Worm (Caenorhabditis elegans): ENCODE measurements around the gene mdt-28.

Gene mdt-28

ce11 chrV:15590183-15590667, 15.0 kb upstream of the mdt-28 start, which contains the start of gene F28F8.7 (continued):
- TF ChIP-seq elt-2 (tag; optimal IDR thresholded peaks at IDR 0.05) (peak; percentile 57), nhr-85 (tag) (peak; percentile 79), swsn-7 (tag; optimal IDR thresholded peaks at IDR 0.05) (peak; percentile 55), lin-35 (GFP tag; optimal IDR thresholded peaks at IDR 0.05) (peak; percentile 0 to 36), unc-86 (tag; optimal IDR thresholded peaks at IDR 0.05) (peak; percentile 36), egl-13 (tag; optimal IDR thresholded peaks at IDR 0.05) (peak; percentile 67), nhr-11 (tag; optimal IDR thresholded peaks at IDR 0.05) (peak; percentile 8), nhr-90 (tag; optimal IDR thresholded peaks at IDR 0.05; ENCODE audit: poor library complexity) (peak; percentile 66), nhr-71 (tag; optimal IDR thresholded peaks at IDR 0.05) (peak; percentile 86), lin-15B (tag; optimal IDR thresholded peaks at IDR 0.05) (peak; percentile 32), dpl-1 (GFP tag; optimal IDR thresholded peaks at IDR 0.05) (peak in 2 of 3 experiments; percentile 52 to 58), F16B12.6 (tag; optimal IDR thresholded peaks at IDR 0.05) (peak; percentile 20), xbp-1 (tag; optimal IDR thresholded peaks at IDR 0.05) (peak; percentile 72), nhr-19 (GFP tag; conservative IDR thresholded peaks at IDR 0.05) (peak; percentile 94), snu-23 (GFP tag; optimal IDR thresholded peaks at IDR 0.05) (peak; percentile 78), grh-1 (GFP tag; IDR thresholded peaks at IDR 0.05) (peak; percentile 78), lir-3 (tag; optimal IDR thresholded peaks at IDR 0.05; ENCODE audit: poor library complexity) (peak; percentile 82), tbx-2 (tag; optimal IDR thresholded peaks at IDR 0.05) (peak; percentile 19), lsy-2 (tag; optimal IDR thresholded peaks at IDR 0.05) (peak; percentile 89 to 92)

DNA sequence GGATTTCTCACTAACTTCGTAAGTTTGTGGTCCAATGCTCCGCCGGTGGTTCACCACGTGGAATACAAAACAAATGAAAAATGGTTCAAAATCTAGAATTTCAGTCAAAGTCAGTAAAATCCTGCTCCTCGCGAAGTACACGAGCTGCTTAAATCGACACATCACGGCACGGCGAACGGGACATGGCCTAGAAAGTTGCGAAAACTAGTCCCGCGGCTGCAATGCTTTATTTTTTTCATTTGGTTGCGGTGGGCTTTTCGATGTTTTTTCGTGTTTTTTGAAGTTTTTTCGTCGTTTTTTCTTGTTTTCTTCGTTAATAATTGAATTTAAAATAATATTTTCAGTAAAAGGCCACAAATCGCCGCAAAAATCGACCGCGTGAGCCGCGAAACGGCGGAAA, 10.5 kb upstream of the mdt-28 start:
- TF ChIP-seq rnt-1 (tag; optimal IDR thresholded peaks at IDR 0.05) (peak; percentile 33), lsy-2 (tag; optimal IDR thresholded peaks at IDR 0.05) (peak in 1 of 2 experiments; percentile 5)

DNA sequence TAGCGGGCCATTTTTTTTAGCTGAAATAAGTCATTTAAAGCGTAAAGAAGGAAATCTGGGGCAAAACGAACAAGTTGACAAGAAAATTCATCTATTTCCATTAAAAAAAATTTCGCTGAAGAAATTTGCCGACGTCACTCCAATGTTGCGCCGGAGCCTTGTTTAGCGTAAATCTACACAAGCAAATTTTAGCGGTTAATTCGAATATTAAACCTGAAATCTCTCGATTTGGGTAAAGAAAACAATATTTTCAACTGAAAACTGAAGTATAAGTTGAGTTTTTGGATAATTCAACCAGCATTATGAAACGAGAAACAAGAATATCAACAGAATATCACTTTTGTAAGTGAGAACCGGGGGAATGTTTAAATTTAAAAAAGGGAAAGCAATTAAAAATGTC, 3.2 kb upstream of the mdt-28 start, which contains the start of gene F28F8.9:
Gene F28F8.9 (minus strand): TSS at position 288 of the 400 bp plus-strand sequence.
- TF ChIP-seq ceh-90 (tag; optimal IDR thresholded peaks at IDR 0.05) (no peak), ces-1 (GFP tag; optimal IDR thresholded peaks at IDR 0.05) (no peak), aly-2 (tag; optimal IDR thresholded peaks at IDR 0.05) (no peak), vab-15 (tag; optimal IDR thresholded peaks at IDR 0.05) (no peak), fkh-10 (GFP tag; optimal IDR thresholded peaks at IDR 0.05) (no peak), nhr-237 (tag; optimal IDR thresholded peaks at IDR 0.05) (no peak), xbp-1 (tag; optimal IDR thresholded peaks at IDR 0.05) (peak; percentile 52), fos-1 (tag; optimal IDR thresholded peaks at IDR 0.05) (peak; percentile 41), sptf-1 (tag; optimal IDR thresholded peaks at IDR 0.05) (no peak), nhr-90 (tag; optimal IDR thresholded peaks at IDR 0.05; ENCODE audit: poor library complexity) (peak; percentile 40), unc-86 (tag; optimal IDR thresholded peaks at IDR 0.05) (no peak), lsy-2 (tag; optimal IDR thresholded peaks at IDR 0.05) (peak; percentile 67 to 80), lin-35 (GFP tag; optimal IDR thresholded peaks at IDR 0.05) (peak; percentile 95 to 98), nhr-85 (tag) (peak; percentile 49), C04F5.9 (tag; optimal IDR thresholded peaks at IDR 0.05) (no peak), fkh-8 (tag; optimal IDR thresholded peaks at IDR 0.05) (no peak), ama-1 (optimal IDR thresholded peaks at IDR 0.05) (no peak), jun-1 (tag; optimal IDR thresholded peaks at IDR 0.05) (no peak), nhr-71 (tag; optimal IDR thresholded peaks at IDR 0.05) (peak; percentile 63), snu-23 (GFP tag; optimal IDR thresholded peaks at IDR 0.05) (peak; percentile 56), Y116A8C.19 (tag; optimal IDR thresholded peaks at IDR 0.05; ENCODE audit: borderline replicate concordance) (no peak), snpc-4 (tag; optimal IDR thresholded peaks at IDR 0.05) (peak; percentile 40), nhr-12 (tag; optimal IDR thresholded peaks at IDR 0.05) (no peak), dpl-1 (GFP tag; optimal IDR thresholded peaks at IDR 0.05) (peak; percentile 91 to 96 (median 93)), nhr-77 (tag; optimal IDR thresholded peaks at IDR 0.05) (no peak), hlh-17 (GFP tag; optimal IDR thresholded peaks at IDR 0.05; ENCODE audit: borderline replicate concordance) (no peak), nhr-47 (tag; optimal IDR thresholded peaks at IDR 0.05) (peak; percentile 57), efl-1 (optimal IDR thresholded peaks at IDR 0.05) (peak; percentile 44 to 94), efl-1 (GFP tag; optimal IDR thresholded peaks at IDR 0.05 in 1 of 2) (peak; percentile 93 to 99), fkh-4 (tag; optimal IDR thresholded peaks at IDR 0.05; ENCODE audit: borderline replicate concordance) (no peak), irx-1 (tag; optimal IDR thresholded peaks at IDR 0.05) (no peak), ceh-63 (GFP tag; optimal IDR thresholded peaks at IDR 0.05) (no peak), pax-3 (tag; optimal IDR thresholded peaks at IDR 0.05) (no peak), pag-3 (tag; optimal IDR thresholded peaks at IDR 0.05; ENCODE audit: borderline replicate concordance, insufficient read depth) (no peak), tbx-2 (tag; optimal IDR thresholded peaks at IDR 0.05) (peak; percentile 27), hpl-2 (GFP tag; optimal IDR thresholded peaks at IDR 0.05) (no peak), pqm-1 (tag; optimal IDR thresholded peaks at IDR 0.05) (no peak), unc-130 (tag; optimal IDR thresholded peaks at IDR 0.05) (peak; percentile 46)

Measured in whole organism, L1 larva.